Worm (Caenorhabditis elegans) whole organism, L4/young adult: Measurements from ENCODE around the gene B0564.2.

Experiments used
- W03F9.2 ChIP-seq: fragments of 150-350 bp; optimal IDR thresholded peaks from 2 replicates; lab custom pipeline; 2014; ENCODE audit warnings: missing biosample characterization, missing genetic modification characterization
- dao-5 ChIP-seq: sonication (generic microtip); optimal IDR thresholded peaks from 2 replicates; lab custom pipeline; 2016; ENCODE audit warnings: missing genotype, missing genetic modification characterization, moderate library complexity, missing compliant biosample characterization
- him-1 ChIP-seq: sonication (generic microtip); optimal IDR thresholded peaks from 2 replicates; lab custom pipeline; 2016; ENCODE audit warnings: missing genotype, missing genetic modification reagents, missing genetic modification characterization, missing compliant biosample characterization

B0564.2 gene

ce11 chrIV:13080861-13081260 is 26.6 kb upstream of the B0564.2 start:
- no peak for TF ChIP-seq W03F9.2 (tag; lab: Kevin White, UChicago)
- TF ChIP-seq dao-5 (tag; lab: Kevin White, UChicago) = no peak
- TF ChIP-seq him-1 = no peak

ce11 chrIV:13082106-13082505 is 25.4 kb upstream of the B0564.2 start:
- TF ChIP-seq him-1 = no peak
- TF ChIP-seq W03F9.2 (tag; lab: Kevin White, UChicago) = no peak
- no peak for TF ChIP-seq dao-5 (tag; lab: Kevin White, UChicago)

ce11 chrIV:13082836-13083763 is 24.4 kb upstream of the B0564.2 start:
- no peak for TF ChIP-seq dao-5 (tag; lab: Kevin White, UChicago)
- no peak for TF ChIP-seq W03F9.2 (tag; lab: Kevin White, UChicago)
- no peak for TF ChIP-seq him-1

ce11 chrIV:13085675-13086074 is 21.8 kb upstream of the B0564.2 start:
- TF ChIP-seq W03F9.2 (tag; lab: Kevin White, UChicago) = no peak
- no peak for TF ChIP-seq dao-5 (tag; lab: Kevin White, UChicago)
- TF ChIP-seq him-1 = no peak

- no peak for TF ChIP-seq him-1
- TF ChIP-seq dao-5 (tag; lab: Kevin White, UChicago) = no peak
- no peak for TF ChIP-seq W03F9.2 (tag; lab: Kevin White, UChicago)
These were observed 20.8 kb upstream of the B0564.2 start, which contains the start of gene spin-2 for ce11 chrIV:13086705-13087104. spin-2 (plus strand) TSS chrIV:13087005.

- TF ChIP-seq dao-5 (tag; lab: Kevin White, UChicago) (no peak), him-1 (no peak), W03F9.2 (tag; lab: Kevin White, UChicago) (no peak)
These were observed 17.7 kb upstream of the B0564.2 start for ce11 chrIV:13089671-13090242.

- no peak for TF ChIP-seq W03F9.2 (tag; lab: Kevin White, UChicago)
- no peak for TF ChIP-seq him-1
- TF ChIP-seq dao-5 (tag; lab: Kevin White, UChicago) = no peak
These were observed 16.5 kb upstream of the B0564.2 start, which contains the start of gene col-132 for ce11 chrIV:13090967-13091366. col-132 (minus strand) TSS chrIV:13091067.

ce11 chrIV:13093677-13094076 is 13.8 kb upstream of the B0564.2 start, which contains the start of the genes prcc-1 and C39E9.12:
prcc-1 (minus strand) TSS chrIV:13093795.
C39E9.12 (plus strand) TSS chrIV:13094007.
- no peak for TF ChIP-seq dao-5 (tag; lab: Kevin White, UChicago)
- TF ChIP-seq him-1 = no peak
- no peak for TF ChIP-seq W03F9.2 (tag; lab: Kevin White, UChicago)

ce11 chrIV:13095462-13095861 is 12.0 kb upstream of the B0564.2 start, which contains the start of gene rfc-3:
rfc-3 (plus strand) TSS chrIV:13095762.
- TF ChIP-seq W03F9.2 (tag; lab: Kevin White, UChicago) = no peak
- TF ChIP-seq dao-5 (tag; lab: Kevin White, UChicago) = no peak
- TF ChIP-seq him-1 = no peak

- TF ChIP-seq him-1 (no peak), W03F9.2 (tag; lab: Kevin White, UChicago) (no peak), dao-5 (tag; lab: Kevin White, UChicago) (no peak)
These were observed 10.7 kb upstream of the B0564.2 start for ce11 chrIV:13096778-13097177.

ce11 chrIV:13098652-13099051 is 8.8 kb upstream of the B0564.2 start, which contains the start of the genes dli-1, tin-9.2 and exos-4.1:
dli-1 (minus strand) TSS chrIV:13098792.
tin-9.2 (plus strand) TSS chrIV:13098995.
exos-4.1 (plus strand) TSS chrIV:13098999.
- no peak for TF ChIP-seq him-1
- TF ChIP-seq W03F9.2 (tag; lab: Kevin White, UChicago) = peak; percentile 86

ce11 chrIV:13100415-13100814 is 7.0 kb upstream of the B0564.2 start, which contains the start of gene fask-1:
fask-1 (plus strand) TSS chrIV:13100715.
- TF ChIP-seq dao-5 (tag; lab: Kevin White, UChicago) = no peak
- no peak for TF ChIP-seq him-1
- no peak for TF ChIP-seq W03F9.2 (tag; lab: Kevin White, UChicago)

- TF ChIP-seq him-1 = no peak
- TF ChIP-seq dao-5 (tag; lab: Kevin White, UChicago) = no peak
- TF ChIP-seq W03F9.2 (tag; lab: Kevin White, UChicago) = no peak
These were observed 2.6 kb upstream of the B0564.2 start, which contains the start of gene rde-11 for ce11 chrIV:13104900-13105299. rde-11 (plus strand) TSS chrIV:13105200.

- TF ChIP-seq W03F9.2 (tag; lab: Kevin White, UChicago) = no peak
- TF ChIP-seq dao-5 (tag; lab: Kevin White, UChicago) = no peak
- no peak for TF ChIP-seq him-1
These were observed 971 bp downstream of the B0564.2 start for ce11 chrIV:13108430-13108829.
